In genomic region chrX:15298298-15299069, dm6 we compare ENCODE assay signal across 1 fruit fly cellular context.
TF ChIP-seq lines count a peak whose summit lies in the region.

No protein-coding gene starts in this region.

TF ChIP-seq in whole organism, embryonic, 481 proteins besides CTCF, POLR2A, EP300 and RAD21 (continued from another document and continues in another):
- TF ChIP-seq CG16815 (GFP tag; optimal IDR thresholded peaks at IDR 0.05; lab: Kevin White, UChicago), result peak; percentile 92
- peak; percentile 94 for TF ChIP-seq CG18764 (GFP tag; optimal IDR thresholded peaks at IDR 0.05; lab: Kevin White, UChicago)
- TF ChIP-seq slou (GFP tag; optimal IDR thresholded peaks at IDR 0.05; lab: Kevin White, UChicago), result peak; percentile 97
- TF ChIP-seq Ada2b (GFP tag; IDR thresholded peaks at IDR 0.05; lab: Robert Waterston, UW), result peak; percentile 95
- peak; percentile 98 for TF ChIP-seq CG10543 (GFP tag; optimal IDR thresholded peaks at IDR 0.05; lab: Kevin White, UChicago)
- peak; percentile 81 for TF ChIP-seq CG11696 (GFP tag; IDR thresholded peaks at IDR 0.05; lab: Robert Waterston, UW)
- TF ChIP-seq CG6683 (GFP tag; optimal IDR thresholded peaks at IDR 0.05; lab: Kevin White, UChicago), result peak; percentile 96
- peak; percentile 99 for TF ChIP-seq CoRest (tag; optimal IDR thresholded peaks at IDR 0.05; lab: Kevin White, UChicago)
- TF ChIP-seq CG5953 (GFP tag; IDR thresholded peaks at IDR 0.05; lab: Robert Waterston, UW), result peak; percentile 91
- peak; percentile 75 for TF ChIP-seq Hey (tag; optimal IDR thresholded peaks at IDR 0.05; lab: Kevin White, UChicago)
- peak; percentile 98 for TF ChIP-seq CG32767 (GFP tag; IDR thresholded peaks at IDR 0.05; lab: Robert Waterston, UW)
- peak; percentile 92 for TF ChIP-seq CG6654 (GFP tag; optimal IDR thresholded peaks at IDR 0.05; lab: Kevin White, UChicago)
- TF ChIP-seq ewg (GFP tag; optimal IDR thresholded peaks at IDR 0.05; lab: Kevin White, UChicago), result peak; percentile 95
- TF ChIP-seq CG14710 (tag; optimal IDR thresholded peaks at IDR 0.05; lab: Kevin White, UChicago), result peak; percentile 95
- peak; percentile 98 for TF ChIP-seq wor (GFP tag; IDR thresholded peaks at IDR 0.05; lab: Robert Waterston, UW)
- TF ChIP-seq lbe (GFP tag; optimal IDR thresholded peaks at IDR 0.05; lab: Kevin White, UChicago), result peak; percentile 30
- peak; percentile 62 for TF ChIP-seq CG3838 (GFP tag; optimal IDR thresholded peaks at IDR 0.05; lab: Kevin White, UChicago)
- peak; percentile 97 for TF ChIP-seq gsb (GFP tag; IDR thresholded peaks at IDR 0.05; lab: Robert Waterston, UW)
- TF ChIP-seq zfh1 (GFP tag; IDR thresholded peaks at IDR 0.05; lab: Robert Waterston, UW), result peak; percentile 93
- TF ChIP-seq eyg (GFP tag; optimal IDR thresholded peaks at IDR 0.05; lab: Kevin White, UChicago), result peak; percentile 54
- peak; percentile 97 for TF ChIP-seq jigr1 (GFP tag; IDR thresholded peaks at IDR 0.05; lab: Robert Waterston, UW)
- TF ChIP-seq ranshi (GFP tag; IDR thresholded peaks at IDR 0.05; lab: Robert Waterston, UW), result peak; percentile 95
- TF ChIP-seq CG1647 (GFP tag; optimal IDR thresholded peaks at IDR 0.05; lab: Kevin White, UChicago), result peak; percentile 52
- TF ChIP-seq pum (GFP tag; optimal IDR thresholded peaks at IDR 0.05; lab: Kevin White, UChicago), result peak; percentile 55
- peak; percentile 75 for TF ChIP-seq ems (GFP tag; optimal IDR thresholded peaks at IDR 0.05; lab: Kevin White, UChicago)
- TF ChIP-seq Nf-YA (GFP tag; IDR thresholded peaks at IDR 0.05; lab: Robert Waterston, UW), result peak; percentile 90
- TF ChIP-seq CG17912 (GFP tag; optimal IDR thresholded peaks at IDR 0.05; lab: Kevin White, UChicago), result peak; percentile 23
- peak; percentile 95 for TF ChIP-seq tin (GFP tag; optimal IDR thresholded peaks at IDR 0.05; lab: Kevin White, UChicago)
- TF ChIP-seq Dll (GFP tag; IDR thresholded peaks at IDR 0.05; lab: Robert Waterston, UW; ENCODE audit: partially characterized antibody), result no peak
- peak; percentile 98 for TF ChIP-seq CG9215 (GFP tag; IDR thresholded peaks at IDR 0.05; lab: Robert Waterston, UW)
- TF ChIP-seq Adf1 (GFP tag; IDR thresholded peaks at IDR 0.05; lab: Robert Waterston, UW), result peak; percentile 95
- peak; percentile 96 for TF ChIP-seq CG1602 (GFP tag; optimal IDR thresholded peaks at IDR 0.05; lab: Kevin White, UChicago)
- TF ChIP-seq Optix (GFP tag; IDR thresholded peaks at IDR 0.05; lab: Robert Waterston, UW), result peak; percentile 90
- TF ChIP-seq Dfd (GFP tag; optimal IDR thresholded peaks at IDR 0.05; lab: Kevin White, UChicago), result peak in 1 of 2 experiments; percentile 43
- TF ChIP-seq CG5245 (GFP tag; optimal IDR thresholded peaks at IDR 0.05; lab: Kevin White, UChicago), result peak; percentile 89
- TF ChIP-seq BtbVII (GFP tag; optimal IDR thresholded peaks at IDR 0.05; lab: Kevin White, UChicago), result peak; percentile 97
- TF ChIP-seq CG30020 (tag; optimal IDR thresholded peaks at IDR 0.05; lab: Kevin White, UChicago), result peak; percentile 84
- peak; percentile 42 for TF ChIP-seq disco-r (GFP tag; optimal IDR thresholded peaks at IDR 0.05; lab: Kevin White, UChicago)
- peak; percentile 97 for TF ChIP-seq Xbp1 (GFP tag; optimal IDR thresholded peaks at IDR 0.05; lab: Kevin White, UChicago)
- peak; percentile 38 for TF ChIP-seq Myb (GFP tag; optimal IDR thresholded peaks at IDR 0.05; lab: Kevin White, UChicago)
- peak; percentile 93 for TF ChIP-seq CG17568 (GFP tag; optimal IDR thresholded peaks at IDR 0.05; lab: Kevin White, UChicago)
- no peak for TF ChIP-seq fru (optimal IDR thresholded peaks at IDR 0.05; lab: Kevin White, UChicago)
- TF ChIP-seq CG33557 (GFP tag; optimal IDR thresholded peaks at IDR 0.05; lab: Kevin White, UChicago), result peak; percentile 66
- TF ChIP-seq Dp (GFP tag; optimal IDR thresholded peaks at IDR 0.05; lab: Kevin White, UChicago), result peak; percentile 26
- TF ChIP-seq CG2889 (GFP tag; IDR thresholded peaks at IDR 0.05; lab: Robert Waterston, UW), result peak; percentile 92
- TF ChIP-seq CG15011 (GFP tag; optimal IDR thresholded peaks at IDR 0.05; lab: Kevin White, UChicago), result peak; percentile 98
- peak; percentile 96 for TF ChIP-seq CG8388 (GFP tag; optimal IDR thresholded peaks at IDR 0.05; lab: Kevin White, UChicago)
- TF ChIP-seq kah (GFP tag; optimal IDR thresholded peaks at IDR 0.05; lab: Kevin White, UChicago), result peak; percentile 97
- peak; percentile 74 for TF ChIP-seq Side (GFP tag; optimal IDR thresholded peaks at IDR 0.05; lab: Kevin White, UChicago)
- TF ChIP-seq exex (tag; optimal IDR thresholded peaks at IDR 0.05; lab: Kevin White, UChicago), result peak; percentile 87
- TF ChIP-seq klu (GFP tag; IDR thresholded peaks at IDR 0.05; lab: Robert Waterston, UW), result peak; percentile 98
- peak; percentile 86 for TF ChIP-seq Nf-YB (GFP tag; optimal IDR thresholded peaks at IDR 0.05; lab: Kevin White, UChicago)
- no peak for TF ChIP-seq CG14860 (GFP tag; IDR thresholded peaks at IDR 0.05; lab: Robert Waterston, UW; ENCODE audit: partially characterized antibody)
- TF ChIP-seq Sry-β (GFP tag; optimal IDR thresholded peaks at IDR 0.05; lab: Kevin White, UChicago), result peak; percentile 49
- TF ChIP-seq rib (GFP tag; IDR thresholded peaks at IDR 0.05; lab: Robert Waterston, UW), result peak; percentile 95
- peak; percentile 29 for TF ChIP-seq bigmax (GFP tag; optimal IDR thresholded peaks at IDR 0.05; lab: Kevin White, UChicago)
- TF ChIP-seq sima (GFP tag; optimal IDR thresholded peaks at IDR 0.05; lab: Kevin White, UChicago), result peak; percentile 39
- peak; percentile 95 for TF ChIP-seq Oaz (GFP tag; IDR thresholded peaks at IDR 0.05; lab: Robert Waterston, UW)
- TF ChIP-seq CG8281 (tag; optimal IDR thresholded peaks at IDR 0.05; lab: Kevin White, UChicago), result peak; percentile 90
- peak; percentile 97 for TF ChIP-seq CG2712 (tag; optimal IDR thresholded peaks at IDR 0.05; lab: Kevin White, UChicago)
- peak; percentile 39; the same call in 2 of the 3 replicates for TF ChIP-seq zen2 (GFP tag; IDR thresholded peaks at IDR 0.05; lab: Robert Waterston, UW; ENCODE audit: partially characterized antibody)
- peak; percentile 78 for TF ChIP-seq vfl (GFP tag; optimal IDR thresholded peaks at IDR 0.05; lab: Kevin White, UChicago)
- TF ChIP-seq wdn (GFP tag; IDR thresholded peaks at IDR 0.05; lab: Robert Waterston, UW), result peak; percentile 93
- peak; percentile 71 for TF ChIP-seq Dip2 (GFP tag; IDR thresholded peaks at IDR 0.05; lab: Robert Waterston, UW)
- TF ChIP-seq Oli (tag; optimal IDR thresholded peaks at IDR 0.05; lab: Kevin White, UChicago), result peak; percentile 99
- peak in 1 of 2 experiments; percentile 99 for TF ChIP-seq eve (GFP tag; optimal IDR thresholded peaks at IDR 0.05; lab: Kevin White, UChicago)
- peak; percentile 96 for TF ChIP-seq CG10366 (GFP tag; IDR thresholded peaks at IDR 0.05; lab: Robert Waterston, UW)
- TF ChIP-seq Bdp1 (GFP tag; optimal IDR thresholded peaks at IDR 0.05; lab: Kevin White, UChicago), result peak; percentile 64
- peak; percentile 79 to 99 for TF ChIP-seq Hr51 (GFP tag; optimal IDR thresholded peaks at IDR 0.05; lab: Kevin White, UChicago)
- TF ChIP-seq Ssrp (tag; optimal IDR thresholded peaks at IDR 0.05; lab: Kevin White, UChicago), result peak; percentile 98
- peak; percentile 80 for TF ChIP-seq sr (GFP tag; IDR thresholded peaks at IDR 0.05; lab: Robert Waterston, UW)
- TF ChIP-seq Antp (GFP tag; optimal IDR thresholded peaks at IDR 0.05; lab: Kevin White, UChicago), result peak; percentile 48
- peak; percentile 85 for TF ChIP-seq CG4707 (GFP tag; optimal IDR thresholded peaks at IDR 0.05; lab: Kevin White, UChicago)
- peak; percentile 95 for TF ChIP-seq CG12219 (GFP tag; optimal IDR thresholded peaks at IDR 0.05; lab: Kevin White, UChicago)
- TF ChIP-seq B-H1 (GFP tag; IDR thresholded peaks at IDR 0.05; lab: Robert Waterston, UW), result peak; percentile 95
- TF ChIP-seq sc (optimal IDR thresholded peaks at IDR 0.05; lab: Kevin White, UChicago), result no peak
- TF ChIP-seq sc (GFP tag; optimal IDR thresholded peaks at IDR 0.05; lab: Kevin White, UChicago), result peak; percentile 94
- TF ChIP-seq Meics (GFP tag; optimal IDR thresholded peaks at IDR 0.05; lab: Kevin White, UChicago), result peak; percentile 99
- TF ChIP-seq HLH4C (GFP tag; IDR thresholded peaks at IDR 0.05; lab: Robert Waterston, UW; ENCODE audit: partially characterized antibody), result no peak
- peak; percentile 98 for TF ChIP-seq tgo (GFP tag; IDR thresholded peaks at IDR 0.05; lab: Robert Waterston, UW)
- no peak for TF ChIP-seq fd102C (GFP tag; optimal IDR thresholded peaks at IDR 0.05; lab: Kevin White, UChicago)
- TF ChIP-seq CG12744 (GFP tag; optimal IDR thresholded peaks at IDR 0.05; lab: Kevin White, UChicago), result peak; percentile 50
- peak; percentile 96 for TF ChIP-seq CG10654 (GFP tag; optimal IDR thresholded peaks at IDR 0.05; lab: Kevin White, UChicago)
- TF ChIP-seq gsb-n (tag; optimal IDR thresholded peaks at IDR 0.05; lab: Kevin White, UChicago), result peak; percentile 94
- TF ChIP-seq nom (GFP tag; optimal IDR thresholded peaks at IDR 0.05; lab: Kevin White, UChicago), result peak; percentile 45
- peak in 1 of 2 experiments; percentile 98 for TF ChIP-seq Eip74EF (GFP tag; optimal IDR thresholded peaks at IDR 0.05; lab: Kevin White, UChicago)
- TF ChIP-seq sna (GFP tag; IDR thresholded peaks at IDR 0.05; lab: Robert Waterston, UW; ENCODE audit: partially characterized antibody), result 0 out of 2 replicates have a peak, but pooled peaks have one; percentile 30
- TF ChIP-seq tio (GFP tag; optimal IDR thresholded peaks at IDR 0.05; lab: Kevin White, UChicago), result peak; percentile 97
- no peak for TF ChIP-seq inv (GFP tag; IDR thresholded peaks at IDR 0.05; lab: Robert Waterston, UW; ENCODE audit: partially characterized antibody)
- peak; percentile 98 for TF ChIP-seq seq (GFP tag; IDR thresholded peaks at IDR 0.05; lab: Robert Waterston, UW)
- peak; percentile 92 for TF ChIP-seq Nf-YC (tag; optimal IDR thresholded peaks at IDR 0.05; lab: Kevin White, UChicago)
- TF ChIP-seq CG7928 (GFP tag; optimal IDR thresholded peaks at IDR 0.05; lab: Kevin White, UChicago), result peak; percentile 80
- TF ChIP-seq CG7372 (GFP tag; IDR thresholded peaks at IDR 0.05; lab: Robert Waterston, UW), result peak; percentile 97
- peak; percentile 98 for TF ChIP-seq CG31441 (GFP tag; IDR thresholded peaks at IDR 0.05; lab: Robert Waterston, UW)
- TF ChIP-seq CG7839 (tag; optimal IDR thresholded peaks at IDR 0.05; lab: Kevin White, UChicago), result peak; percentile 99
- peak; percentile 95 for TF ChIP-seq Ets65A (GFP tag; lab: Kevin White, UChicago)
- peak; percentile 62 for TF ChIP-seq her (GFP tag; optimal IDR thresholded peaks at IDR 0.05; lab: Kevin White, UChicago)
- TF ChIP-seq gfzf (GFP tag; optimal IDR thresholded peaks at IDR 0.05; lab: Kevin White, UChicago), result no peak
- no peak for TF ChIP-seq CG7963 (GFP tag; IDR thresholded peaks at IDR 0.05; lab: Robert Waterston, UW; ENCODE audit: partially characterized antibody)
- peak; percentile 96 for TF ChIP-seq Blimp-1 (GFP tag; optimal IDR thresholded peaks at IDR 0.05; lab: Kevin White, UChicago)
- peak; percentile 87 for TF ChIP-seq CG1832 (GFP tag; optimal IDR thresholded peaks at IDR 0.05; lab: Kevin White, UChicago)
- peak; percentile 95 for TF ChIP-seq CG3726 (GFP tag; IDR thresholded peaks at IDR 0.05; lab: Robert Waterston, UW)
- TF ChIP-seq B-H2 (GFP tag; optimal IDR thresholded peaks at IDR 0.05; lab: Kevin White, UChicago), result peak; percentile 92
- peak; percentile 59 for TF ChIP-seq CG8944 (GFP tag; optimal IDR thresholded peaks at IDR 0.05; lab: Kevin White, UChicago)
- peak; percentile 96 for TF ChIP-seq tap (tag; optimal IDR thresholded peaks at IDR 0.05; lab: Kevin White, UChicago)
- TF ChIP-seq CG14050 (GFP tag; IDR thresholded peaks at IDR 0.05; lab: Robert Waterston, UW), result peak; percentile 96
- peak; percentile 93 for TF ChIP-seq sqz (GFP tag; optimal IDR thresholded peaks at IDR 0.05; lab: Kevin White, UChicago)
- TF ChIP-seq esg (GFP tag; conservative IDR thresholded peaks at IDR 0.05; lab: Robert Waterston, UW), result peak; percentile 97
- TF ChIP-seq CG6854 (GFP tag; optimal IDR thresholded peaks at IDR 0.05; lab: Kevin White, UChicago), result peak; percentile 97
- peak; percentile 98 for TF ChIP-seq CG6689 (GFP tag; IDR thresholded peaks at IDR 0.05; lab: Robert Waterston, UW)
- peak; percentile 98 for TF ChIP-seq CG8924 (tag; optimal IDR thresholded peaks at IDR 0.05; lab: Kevin White, UChicago)
- peak; percentile 96 for TF ChIP-seq CG1529 (GFP tag; optimal IDR thresholded peaks at IDR 0.05; lab: Kevin White, UChicago)
- TF ChIP-seq sens (GFP tag; lab: Kevin White, UChicago), result peak; percentile 96
- TF ChIP-seq pfk (GFP tag; optimal IDR thresholded peaks at IDR 0.05; lab: Kevin White, UChicago), result no peak
- TF ChIP-seq lilli (GFP tag; optimal IDR thresholded peaks at IDR 0.05; lab: Kevin White, UChicago), result peak; percentile 92
- TF ChIP-seq Hr78 (GFP tag; optimal IDR thresholded peaks at IDR 0.05; lab: Kevin White, UChicago), result peak in 1 of 2 experiments; percentile 96
- peak; percentile 91 for TF ChIP-seq Ravus (GFP tag; IDR thresholded peaks at IDR 0.05; lab: Robert Waterston, UW)
- TF ChIP-seq CG6765 (GFP tag; optimal IDR thresholded peaks at IDR 0.05; lab: Kevin White, UChicago), result peak; percentile 96
- TF ChIP-seq tna (GFP tag; IDR thresholded peaks at IDR 0.05; lab: Robert Waterston, UW; ENCODE audit: partially characterized antibody), result no peak
- peak; percentile 98 for TF ChIP-seq CG13296 (GFP tag; optimal IDR thresholded peaks at IDR 0.05; lab: Kevin White, UChicago)
- TF ChIP-seq Six4 (GFP tag; optimal IDR thresholded peaks at IDR 0.05; lab: Kevin White, UChicago), result peak; percentile 94
- TF ChIP-seq Lpt (GFP tag; optimal IDR thresholded peaks at IDR 0.05; lab: Kevin White, UChicago), result no peak
- no peak for TF ChIP-seq tll (GFP tag; optimal IDR thresholded peaks at IDR 0.05; lab: Kevin White, UChicago)
- peak; percentile 90 for TF ChIP-seq Doc2 (GFP tag; IDR thresholded peaks at IDR 0.05; lab: Robert Waterston, UW)
- TF ChIP-seq pb (GFP tag; optimal IDR thresholded peaks at IDR 0.05; lab: Kevin White, UChicago), result peak; percentile 16
- peak; percentile 65 to 83 for TF ChIP-seq chif (GFP tag; optimal IDR thresholded peaks at IDR 0.05; lab: Kevin White, UChicago)
- TF ChIP-seq CG10565 (GFP tag; optimal IDR thresholded peaks at IDR 0.05; lab: Kevin White, UChicago), result peak; percentile 72
- TF ChIP-seq trh (GFP tag; optimal IDR thresholded peaks at IDR 0.05; lab: Kevin White, UChicago), result peak; percentile 94
- TF ChIP-seq MESR4 (GFP tag; optimal IDR thresholded peaks at IDR 0.05; lab: Kevin White, UChicago), result peak; percentile 15
- peak; percentile 99 for TF ChIP-seq Fer1 (GFP tag; optimal IDR thresholded peaks at IDR 0.05; lab: Kevin White, UChicago)
- TF ChIP-seq slbo (GFP tag; IDR thresholded peaks at IDR 0.05; lab: Robert Waterston, UW), result peak; percentile 98
